Worm (Caenorhabditis elegans): Measurements from ENCODE around the gene unc-32.
A peak's percentile ranks its signal among the peaks of the same experiment; 100 is the strongest.

ce11 chrIII:8873990-8874668, 31.3 kb upstream of the unc-32 start:
- peak; percentile 79 for TF ChIP-seq tbx-2 (tag; optimal IDR thresholded peaks at IDR 0.05)
- TF ChIP-seq ztf-11 (tag; optimal IDR thresholded peaks at IDR 0.05): no peak
- TF ChIP-seq mdl-1 (tag; optimal IDR thresholded peaks at IDR 0.05): no peak
- no peak for TF ChIP-seq pha-4 (tag; optimal IDR thresholded peaks at IDR 0.05)
